Worm (Caenorhabditis elegans): ENCODE measurements around the gene penr-1.

- TF ChIP-seq duxl-1 (tag; optimal IDR thresholded peaks at IDR 0.05; ENCODE audit: poor library complexity): no peak
- no peak for TF ChIP-seq mxl-3 (GFP tag; optimal IDR thresholded peaks at IDR 0.05)
- no peak for TF ChIP-seq ZK546.5 (tag; optimal IDR thresholded peaks at IDR 0.05)
- TF ChIP-seq nhr-76 (tag; optimal IDR thresholded peaks at IDR 0.05): no peak
- peak; percentile 2 for TF ChIP-seq dve-1 (tag; optimal IDR thresholded peaks at IDR 0.05; ENCODE audit: insufficient read depth)
- no peak for TF ChIP-seq snpc-4 (tag; optimal IDR thresholded peaks at IDR 0.05)
- no peak for TF ChIP-seq pha-4 (GFP tag; IDR thresholded peaks at IDR 0.05)
- no peak for TF ChIP-seq pha-4 (tag; optimal IDR thresholded peaks at IDR 0.05)
- no peak for TF ChIP-seq unc-39 (tag; optimal IDR thresholded peaks at IDR 0.05)
Measured at ce11 chrV:5233777-5234176, 35.5 kb upstream of the penr-1 start, which contains the start of gene cest-32.

Data from whole organism, L4 larva.